Worm (Caenorhabditis elegans): ENCODE measurements around the gene C01G10.17.

DNA sequence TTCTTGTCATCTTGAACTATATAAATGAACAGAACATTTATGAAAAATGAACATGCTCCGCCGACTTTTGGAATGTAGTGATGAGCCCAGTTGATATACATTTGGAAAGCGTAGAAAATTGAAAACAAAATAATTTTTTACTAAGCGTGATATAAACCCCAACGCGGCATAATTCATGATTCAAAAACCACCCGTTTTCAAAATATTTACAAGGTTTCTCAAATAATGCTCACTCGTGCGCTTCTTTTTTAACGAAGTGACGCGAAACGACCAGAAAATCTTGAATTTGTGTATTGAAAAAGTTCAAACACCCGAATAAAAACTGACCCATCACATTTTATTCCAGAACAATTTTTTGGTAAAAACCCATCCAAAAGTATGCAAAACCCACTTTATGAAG is 36.9 kb downstream of the C01G10.17 start, which contains the start of gene srj-27:
- TF ChIP-seq ref-1 (GFP tag; conservative IDR thresholded peaks at IDR 0.05), result no peak
- TF ChIP-seq ztf-29 (GFP tag; IDR thresholded peaks at IDR 0.05), result no peak
- no peak for TF ChIP-seq flt-1 (GFP tag; IDR thresholded peaks at IDR 0.05)
- no peak for TF ChIP-seq med-1 (GFP tag; optimal IDR thresholded peaks at IDR 0.05; ENCODE audit: insufficient read depth)
- TF ChIP-seq cog-1 (tag; optimal IDR thresholded peaks at IDR 0.05), result no peak
- TF ChIP-seq klf-2 (GFP tag; conservative IDR thresholded peaks at IDR 0.05), result no peak
- TF ChIP-seq ztf-23 (GFP tag; IDR thresholded peaks at IDR 0.05), result no peak
